Fruit fly (Drosophila melanogaster) whole organism, adult: ENCODE measurements around the gene Akap200.

Source experiments
- CG11617 ChIP-seq: fragments of 200-800 bp; sonication (Bioruptor generic); optimal IDR thresholded peaks from 2 replicates; lab custom pipeline; 2017; ENCODE audit warnings: mild to moderate bottlenecking, missing biosample characterization, missing genetic modification reagents, missing genetic modification characterization
- CG12768 ChIP-seq: fragments of 200-800 bp; sonication (Bioruptor generic); optimal IDR thresholded peaks from 2 replicates; lab custom pipeline; 2017; ENCODE audit warnings: missing biosample characterization, missing genetic modification characterization, mild to moderate bottlenecking, moderate library complexity, missing genetic modification reagents
- kay ChIP-seq: fragments of 200-800 bp; sonication (Bioruptor generic); peaks from one replicate; lab custom pipeline; 2016; ENCODE audit warnings: missing biosample characterization, missing genetic modification characterization, borderline replicate concordance

DNA sequence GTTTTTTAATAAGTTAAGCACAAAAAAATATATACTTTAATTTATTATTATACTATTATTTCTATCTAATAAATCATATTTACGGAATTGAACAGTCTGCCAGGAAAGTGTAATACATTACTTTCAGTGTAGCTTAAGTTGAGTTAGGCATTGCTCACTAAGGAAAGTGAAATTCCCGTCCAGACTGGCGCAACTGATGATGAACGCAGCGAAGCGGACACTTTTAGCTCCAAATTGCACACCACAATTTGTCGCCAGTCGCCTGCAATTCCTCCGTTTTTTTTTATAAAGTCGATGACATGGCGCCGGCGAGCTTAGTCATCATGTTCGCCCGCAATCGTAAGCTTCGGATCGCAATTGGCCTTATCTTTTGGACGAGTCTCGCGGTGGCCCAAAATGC lies 16.8 kb upstream of the Akap200 start, which contains the start of gene CG13386:
- TF ChIP-seq CG12768 (no peak), kay (GFP tag; lab: Kevin White, UChicago) (no peak), CG11617 (no peak)
